Fruit fly (Drosophila melanogaster): ENCODE results near the gene cyst.

Gene cyst

DNA sequence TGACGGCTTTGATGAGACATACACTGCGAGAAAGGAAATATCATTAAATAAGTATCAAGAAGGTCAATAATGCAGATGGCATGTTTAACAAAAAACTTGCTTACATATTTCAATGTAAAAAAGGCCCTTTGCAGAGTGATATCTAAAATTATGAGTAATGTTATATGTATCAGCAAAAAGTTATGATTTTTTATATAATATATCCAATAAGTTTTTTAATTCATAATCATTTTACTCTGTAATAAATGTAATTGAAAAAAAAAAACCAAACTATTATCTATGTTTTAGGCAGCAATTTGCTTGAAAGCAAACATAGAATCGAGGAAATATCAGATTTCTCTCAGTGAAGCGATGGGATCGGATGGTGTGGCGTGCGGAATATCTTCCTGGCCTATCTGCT, 38.8 kb downstream of the cyst start:
- TF ChIP-seq GATAd (GFP tag; optimal IDR thresholded peaks at IDR 0.05) (no peak), ey (GFP tag; optimal IDR thresholded peaks at IDR 0.05) (no peak), jim (GFP tag; optimal IDR thresholded peaks at IDR 0.05) (no peak), Dif (GFP tag; optimal IDR thresholded peaks at IDR 0.05; ENCODE audit: partially characterized antibody) (no peak), fru (GFP tag; optimal IDR thresholded peaks at IDR 0.05) (no peak), lola (GFP tag; optimal IDR thresholded peaks at IDR 0.05) (no peak), br (GFP tag; optimal IDR thresholded peaks at IDR 0.05) (no peak), Vsx2 (GFP tag; optimal IDR thresholded peaks at IDR 0.05; ENCODE audit: partially characterized antibody) (no peak), Hr83 (GFP tag; optimal IDR thresholded peaks at IDR 0.05; ENCODE audit: poor library complexity, severe bottlenecking) (no peak), Hnf4 (GFP tag; optimal IDR thresholded peaks at IDR 0.05) (no peak), OdsH (GFP tag; optimal IDR thresholded peaks at IDR 0.05) (no peak), usp (GFP tag; optimal IDR thresholded peaks at IDR 0.05) (no peak), sage (GFP tag; optimal IDR thresholded peaks at IDR 0.05) (no peak), Hr78 (GFP tag; optimal IDR thresholded peaks at IDR 0.05) (no peak), HLH106 (tag; optimal IDR thresholded peaks at IDR 0.05) (no peak), dsf (GFP tag; optimal IDR thresholded peaks at IDR 0.05; ENCODE audit: borderline replicate concordance) (no peak), h (GFP tag; optimal IDR thresholded peaks at IDR 0.05) (no peak)

DNA sequence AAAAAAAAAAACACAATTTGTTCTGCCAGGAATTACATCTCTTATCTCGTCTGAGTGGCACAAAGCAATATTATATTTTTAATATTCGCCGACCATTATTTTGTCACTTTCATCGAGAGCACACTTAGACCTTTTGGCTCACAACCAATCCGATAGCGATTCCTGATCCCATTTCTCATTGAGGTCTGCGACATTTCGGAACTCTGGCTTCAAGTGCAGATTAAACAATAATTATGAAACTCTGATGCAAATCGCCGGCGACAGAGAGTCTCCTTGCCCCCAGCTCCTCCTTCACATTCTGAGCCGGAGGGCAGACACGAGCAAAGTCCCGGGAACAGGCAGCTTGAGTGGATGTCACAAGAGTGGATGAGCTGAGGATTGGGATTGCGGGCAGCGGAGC, 39.5 kb downstream of the cyst start:
- TF ChIP-seq pan (optimal IDR thresholded peaks at IDR 0.05) (no peak), Rel (GFP tag; optimal IDR thresholded peaks at IDR 0.05) (no peak), Rel (tag; optimal IDR thresholded peaks at IDR 0.05) (no peak), dmrt93B (GFP tag; optimal IDR thresholded peaks at IDR 0.05) (no peak), Vsx2 (GFP tag; optimal IDR thresholded peaks at IDR 0.05; ENCODE audit: partially characterized antibody) (no peak), N (GFP tag; optimal IDR thresholded peaks at IDR 0.05) (no peak), Sp1 (GFP tag; optimal IDR thresholded peaks at IDR 0.05) (no peak), br (GFP tag; optimal IDR thresholded peaks at IDR 0.05) (no peak), tai (GFP tag; optimal IDR thresholded peaks at IDR 0.05) (no peak), dsf (GFP tag; optimal IDR thresholded peaks at IDR 0.05; ENCODE audit: borderline replicate concordance) (no peak)

DNA sequence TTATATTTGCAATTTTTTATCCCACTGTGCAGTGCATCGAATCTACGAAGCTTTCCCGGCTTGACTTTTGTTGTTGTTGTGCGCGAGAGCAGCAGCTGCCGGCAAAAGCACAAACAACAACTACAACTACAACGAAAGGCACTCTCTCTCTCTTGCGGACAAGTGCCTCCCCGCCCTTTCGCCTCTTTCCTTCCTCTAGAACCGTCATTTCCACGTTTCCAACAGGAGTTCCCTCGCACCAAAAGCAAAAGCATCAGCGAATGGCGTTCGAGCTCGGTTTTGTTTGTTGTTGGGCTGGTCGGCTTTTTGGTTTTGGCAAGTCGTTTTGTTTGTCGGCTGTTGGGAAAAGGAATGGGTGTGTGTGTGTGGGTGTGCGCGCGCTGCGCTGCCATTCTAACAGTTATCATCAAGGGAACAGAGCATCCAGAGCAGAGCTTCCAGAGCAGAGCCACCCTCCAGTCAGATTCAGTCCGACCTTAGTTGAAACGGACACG, 44.7 kb downstream of the cyst start, which contains the start of gene tj:
Gene tj (plus strand): TSS at position 444 of the 494 bp plus-strand sequence.
- no peak for TF ChIP-seq rgr (GFP tag; optimal IDR thresholded peaks at IDR 0.05)
- TF ChIP-seq Dif (GFP tag; optimal IDR thresholded peaks at IDR 0.05; ENCODE audit: partially characterized antibody): no peak
- no peak for TF ChIP-seq h (GFP tag; optimal IDR thresholded peaks at IDR 0.05)
- TF ChIP-seq sage (GFP tag; optimal IDR thresholded peaks at IDR 0.05): no peak
- TF ChIP-seq CG32264 (GFP tag; optimal IDR thresholded peaks at IDR 0.05): no peak
- no peak for TF ChIP-seq OdsH (GFP tag; optimal IDR thresholded peaks at IDR 0.05)

DNA sequence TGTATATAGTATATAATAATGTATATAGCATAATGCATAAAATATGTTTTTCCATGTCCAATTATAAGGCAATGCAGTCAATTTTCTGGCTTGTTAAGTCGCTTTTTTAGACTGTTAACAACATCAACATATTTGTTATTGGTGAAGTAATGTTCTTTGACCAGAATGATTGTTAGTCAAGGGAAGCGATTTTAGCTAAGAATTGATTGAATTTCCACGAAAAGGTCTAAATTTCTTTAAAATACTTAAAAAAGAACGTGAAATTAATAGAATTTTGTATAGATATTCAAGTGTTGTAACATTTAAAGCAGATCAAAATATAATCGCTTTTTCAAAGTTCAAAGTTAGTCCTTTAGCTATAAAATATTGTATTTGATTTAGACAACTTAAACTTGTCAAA, 45.2 kb downstream of the cyst start:
- TF ChIP-seq GATAd (GFP tag; optimal IDR thresholded peaks at IDR 0.05): no peak
- no peak for TF ChIP-seq Mio (GFP tag; optimal IDR thresholded peaks at IDR 0.05)
- TF ChIP-seq woc (GFP tag; optimal IDR thresholded peaks at IDR 0.05): no peak
- no peak for TF ChIP-seq fru (GFP tag; optimal IDR thresholded peaks at IDR 0.05)
- TF ChIP-seq sv (GFP tag; optimal IDR thresholded peaks at IDR 0.05): no peak
- no peak for TF ChIP-seq rgr (GFP tag; optimal IDR thresholded peaks at IDR 0.05)
- TF ChIP-seq pan (optimal IDR thresholded peaks at IDR 0.05): no peak
- TF ChIP-seq h (GFP tag; optimal IDR thresholded peaks at IDR 0.05): no peak
- no peak for TF ChIP-seq ey (GFP tag; optimal IDR thresholded peaks at IDR 0.05)
- TF ChIP-seq Rel (GFP tag; optimal IDR thresholded peaks at IDR 0.05): no peak
- no peak for TF ChIP-seq Rel (tag; optimal IDR thresholded peaks at IDR 0.05)
- no peak for TF ChIP-seq CG9705 (GFP tag; optimal IDR thresholded peaks at IDR 0.05)
- no peak for TF ChIP-seq Jra (GFP tag; optimal IDR thresholded peaks at IDR 0.05)
- no peak for TF ChIP-seq CrebA (GFP tag; optimal IDR thresholded peaks at IDR 0.05; ENCODE audit: borderline replicate concordance)

DNA sequence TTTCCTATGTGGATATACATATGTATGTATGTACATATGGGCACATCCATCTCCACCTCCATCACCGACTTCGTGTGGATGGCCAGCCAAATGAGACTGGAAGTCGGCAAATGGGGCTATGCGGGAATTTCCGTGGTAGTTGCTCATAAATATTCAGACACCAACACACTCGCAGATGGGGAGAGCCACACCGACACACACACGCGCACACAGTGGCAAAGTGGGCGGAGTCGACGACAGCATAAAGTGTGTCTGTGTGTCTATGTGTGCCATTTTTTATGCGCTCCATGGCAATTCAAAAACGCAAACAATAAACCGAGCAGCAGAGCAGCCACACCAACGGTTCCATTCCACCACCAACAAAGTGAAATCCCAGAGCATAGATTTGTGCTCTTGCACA, 45.7 kb downstream of the cyst start:
- no peak for TF ChIP-seq Hr83 (GFP tag; optimal IDR thresholded peaks at IDR 0.05; ENCODE audit: poor library complexity, severe bottlenecking)
- no peak for TF ChIP-seq Sp1 (GFP tag; optimal IDR thresholded peaks at IDR 0.05)
- TF ChIP-seq N (GFP tag; optimal IDR thresholded peaks at IDR 0.05): no peak
- TF ChIP-seq ey (GFP tag; optimal IDR thresholded peaks at IDR 0.05): no peak
- TF ChIP-seq foxo (GFP tag; optimal IDR thresholded peaks at IDR 0.05): no peak
- no peak for TF ChIP-seq brk (GFP tag; optimal IDR thresholded peaks at IDR 0.05)
- no peak for TF ChIP-seq HLH106 (tag; optimal IDR thresholded peaks at IDR 0.05)

Measured in whole organism, wandering third instar larva.